Worm (Caenorhabditis elegans) whole organism, late embryonic: ENCODE results near the gene Y39B6A.5.

Experiments
- C08G9.2 ChIP-seq: sonication (generic microtip); optimal IDR thresholded peaks from 2 replicates; lab custom pipeline; 2016; ENCODE audit warnings: mild to moderate bottlenecking, missing genetic modification characterization, moderate library complexity, missing compliant biosample characterization
- ets-4 ChIP-seq: sonication (generic microtip); optimal IDR thresholded peaks from 2 replicates; lab custom pipeline; 2016; ENCODE audit warnings: missing genetic modification characterization, missing compliant biosample characterization

ce11 chrV:19152328-19152727 is 6.3 kb downstream of the Y39B6A.5 start, which contains the start of gene Y39B6A.69:
- TF ChIP-seq C08G9.2 (tag; lab: Kevin White, UChicago) (no peak), ets-4 (tag; lab: Kevin White, UChicago) (no peak)
